Fruit fly (Drosophila melanogaster) whole organism, wandering third instar larva: ENCODE results near the gene Ythdf.

ENCODE experiments used
- CG32264 ChIP-seq: fragments of 200-800 bp; sonication (Bioruptor generic); optimal IDR thresholded peaks from 2 replicates; lab custom pipeline; 2016; ENCODE audit warnings: missing biosample characterization, missing genetic modification characterization
- GATAd ChIP-seq: sonication (Bioruptor generic); optimal IDR thresholded peaks from 2 replicates; lab custom pipeline; 2016; ENCODE audit warnings: missing biosample characterization, missing genetic modification characterization
- HLH106 ChIP-seq: fragments of 200-800 bp; optimal IDR thresholded peaks from 3 replicates; lab custom pipeline; 2019; ENCODE audit warnings: missing biosample characterization, mild to moderate bottlenecking, missing genetic modification characterization, moderate library complexity
- Hnf4 ChIP-seq: fragments of 200-800 bp; sonication (Bioruptor generic); optimal IDR thresholded peaks from 2 replicates; lab custom pipeline; 2016; ENCODE audit warnings: missing biosample characterization, mild to moderate bottlenecking, missing genetic modification characterization
- Hr78 ChIP-seq: fragments of >200 bp; optimal IDR thresholded peaks from 2 replicates; lab custom pipeline; 2017; ENCODE audit warnings: missing biosample characterization, missing genetic modification characterization
- Hr83 ChIP-seq: fragments of 200-300 bp; sonication (Bioruptor generic); optimal IDR thresholded peaks from 2 replicates; lab custom pipeline; 2016; ENCODE audit warnings: missing biosample characterization, mild to moderate bottlenecking, missing genetic modification characterization, moderate library complexity; ENCODE audit not compliant: poor library complexity, severe bottlenecking
- Jra ChIP-seq: sonication (Bioruptor generic); optimal IDR thresholded peaks from 2 replicates; lab custom pipeline; 2016; ENCODE audit warnings: missing biosample characterization, missing genetic modification characterization
- Mio ChIP-seq: sonication (Bioruptor generic); optimal IDR thresholded peaks from 2 replicates; lab custom pipeline; 2016; ENCODE audit warnings: missing biosample characterization, missing genetic modification characterization
- Myc ChIP-seq: fragments of >200 bp; optimal IDR thresholded peaks from 2 replicates; lab custom pipeline; 2017
- N ChIP-seq: fragments of >200 bp; optimal IDR thresholded peaks from 2 replicates; lab custom pipeline; 2018; ENCODE audit warnings: missing biosample characterization, missing external identifiers, missing genetic modification characterization
- OdsH ChIP-seq: fragments of 200-800 bp; sonication (Bioruptor generic); optimal IDR thresholded peaks from 2 replicates; lab custom pipeline; 2016; ENCODE audit warnings: missing biosample characterization, mild to moderate bottlenecking, missing genetic modification characterization
- Sp1 ChIP-seq: fragments of 200-800 bp; sonication (Bioruptor generic); optimal IDR thresholded peaks from 3 replicates; lab custom pipeline; 2019; ENCODE audit warnings: missing biosample characterization, mild to moderate bottlenecking, missing genetic modification characterization, moderate library complexity
- Vsx2 ChIP-seq: fragments of 200-300, 225-300 bp; sonication (Bioruptor generic); optimal IDR thresholded peaks from 2 replicates; lab custom pipeline; 2018; ENCODE audit warnings: missing biosample characterization, missing genetic modification characterization; ENCODE audit not compliant: partially characterized antibody
- br ChIP-seq: fragments of 200-800 bp; sonication (Bioruptor generic); optimal IDR thresholded peaks from 2 replicates; lab custom pipeline; 2016; ENCODE audit warnings: missing biosample characterization, missing genetic modification characterization
- brk ChIP-seq: fragments of 200-800 bp; sonication (Bioruptor generic); optimal IDR thresholded peaks from 2 replicates; lab custom pipeline; 2016; ENCODE audit warnings: missing biosample characterization, mild to moderate bottlenecking, missing genetic modification characterization
- dmrt93B ChIP-seq: fragments of 200-800 bp; sonication (Bioruptor generic); optimal IDR thresholded peaks from 2 replicates; lab custom pipeline; 2018; ENCODE audit warnings: missing biosample characterization, mild to moderate bottlenecking, missing genetic modification characterization
- dsf ChIP-seq: sonication (Bioruptor generic); optimal IDR thresholded peaks from 2 replicates; lab custom pipeline; 2016; ENCODE audit warnings: missing biosample characterization, missing genetic modification characterization, borderline replicate concordance
- ey ChIP-seq: fragments of 200-800 bp; sonication (Bioruptor generic); optimal IDR thresholded peaks from 2 replicates; lab custom pipeline; 2016; ENCODE audit warnings: missing biosample characterization, missing genetic modification characterization
- foxo ChIP-seq, 2 experiments: fragments of 200-800 bp; sonication (Bioruptor generic); optimal IDR thresholded peaks; 2 replicates in 1 of 2; 3 replicates in 1 of 2; lab custom pipeline; 2016 to 2017; ENCODE audit warnings: missing biosample characterization in 2 of 2, missing genetic modification characterization in 2 of 2
- fru ChIP-seq: fragments of 200-800 bp; sonication (Bioruptor generic); optimal IDR thresholded peaks from 3 replicates; lab custom pipeline; 2016; ENCODE audit warnings: missing biosample characterization, mild to moderate bottlenecking, missing genetic modification characterization
- h ChIP-seq: fragments of 200-800 bp; sonication (Bioruptor generic); optimal IDR thresholded peaks from 3 replicates; lab custom pipeline; 2016; ENCODE audit warnings: missing biosample characterization, mild to moderate bottlenecking, missing genetic modification characterization
- lola ChIP-seq: fragments of >200 bp; optimal IDR thresholded peaks from 2 replicates; lab custom pipeline; 2017; ENCODE audit warnings: missing biosample characterization, missing genetic modification characterization
- psq ChIP-seq: fragments of 200-800 bp; sonication (Bioruptor generic); optimal IDR thresholded peaks from 3 replicates; lab custom pipeline; 2017; ENCODE audit warnings: missing biosample characterization, mild to moderate bottlenecking, missing genetic modification characterization, moderate library complexity
- rgr ChIP-seq: fragments of 200-800 bp; sonication (Bioruptor generic); optimal IDR thresholded peaks from 3 replicates; lab custom pipeline; 2016; ENCODE audit warnings: missing biosample characterization, mild to moderate bottlenecking, missing genetic modification characterization
- sv ChIP-seq: fragments of 200-800 bp; sonication (Bioruptor generic); optimal IDR thresholded peaks from 3 replicates; lab custom pipeline; 2016; ENCODE audit warnings: missing biosample characterization, missing genetic modification characterization
- usp ChIP-seq: fragments of >200 bp; optimal IDR thresholded peaks from 2 replicates; lab custom pipeline; 2017; ENCODE audit warnings: missing biosample characterization, missing genetic modification characterization
- woc ChIP-seq: sonication (Bioruptor generic); optimal IDR thresholded peaks from 2 replicates; lab custom pipeline; 2016; ENCODE audit warnings: missing biosample characterization, mild to moderate bottlenecking, missing genetic modification characterization

The Ythdf gene

dm6 chr3R:25049742-25050517, 10.9 kb upstream of the Ythdf start (continued):
- TF ChIP-seq Vsx2 (GFP tag; lab: Kevin White, UChicago) (no peak), OdsH (GFP tag; lab: Kevin White, UChicago) (peak; percentile 16), usp (GFP tag; lab: Kevin White, UChicago) (no peak), lola (GFP tag; lab: Kevin White, UChicago) (no peak), ey (GFP tag; lab: Kevin White, UChicago) (peak; percentile 40), fru (no peak), h (GFP tag; lab: Kevin White, UChicago) (peak; percentile 71), brk (GFP tag; lab: Kevin White, UChicago) (peak; percentile 88)

DNA sequence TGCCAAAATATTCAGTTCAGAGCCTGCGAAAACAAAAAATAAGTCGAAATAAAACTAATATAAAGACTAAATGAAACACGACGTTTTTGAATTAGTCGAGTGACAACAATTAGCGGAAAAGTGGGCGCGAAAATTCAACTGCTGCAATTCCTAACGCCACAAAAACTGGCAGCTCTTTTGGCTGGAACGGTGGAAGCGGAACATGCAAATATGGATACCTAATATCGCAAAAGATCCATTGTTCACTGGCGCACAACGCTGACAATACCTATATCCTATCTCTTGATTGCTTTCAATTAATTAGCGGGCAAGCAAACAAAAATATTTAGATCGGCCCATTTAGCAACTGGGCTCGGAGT, 10.3 kb upstream of the Ythdf start, which contains the start of gene CG11791:
CG11791 (plus strand) TSS at position 234 of the 359 bp plus-strand sequence.
- TF ChIP-seq Myc (lab: Kevin White, UChicago), result peak; percentile 46
- no peak for TF ChIP-seq br (GFP tag; lab: Kevin White, UChicago)
- no peak for TF ChIP-seq HLH106 (tag; lab: Kevin White, UChicago)
- no peak for TF ChIP-seq Hr78 (GFP tag; lab: Kevin White, UChicago)

DNA sequence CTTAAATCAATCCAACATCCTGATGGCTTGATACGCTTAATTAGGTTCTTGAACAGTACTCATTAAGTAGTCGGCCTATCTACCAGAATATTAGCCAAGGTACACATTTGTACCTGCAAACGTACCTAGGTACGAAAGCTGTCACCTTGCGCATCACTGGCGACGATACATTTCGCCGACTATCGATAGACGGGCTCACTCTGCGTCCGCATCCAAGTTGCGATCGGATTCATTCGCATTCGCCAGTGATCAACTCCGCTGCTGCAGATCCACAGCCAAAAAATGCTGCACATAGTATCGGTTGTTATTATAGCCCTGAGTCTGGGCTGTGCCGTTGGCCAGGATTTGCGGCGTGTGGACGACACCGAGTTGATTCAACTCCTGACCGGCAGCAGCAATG, 8.5 kb upstream of the Ythdf start, which contains the start of gene CG11790:
CG11790 (plus strand) TSS at position 203 of the 400 bp plus-strand sequence.
- TF ChIP-seq Myc (lab: Kevin White, UChicago) (peak; percentile 92), Jra (GFP tag; lab: Kevin White, UChicago) (peak; percentile 31), woc (peak; percentile 90), dsf (GFP tag; lab: Kevin White, UChicago) (no peak), ey (GFP tag; lab: Kevin White, UChicago) (no peak), foxo (GFP tag; optimal IDR thresholded peaks at IDR 0.05; lab: Kevin White, UChicago) (no peak), Hr83 (GFP tag; lab: Kevin White, UChicago) (peak; percentile 19), usp (GFP tag; lab: Kevin White, UChicago) (no peak), Vsx2 (GFP tag; lab: Kevin White, UChicago) (no peak)

DNA sequence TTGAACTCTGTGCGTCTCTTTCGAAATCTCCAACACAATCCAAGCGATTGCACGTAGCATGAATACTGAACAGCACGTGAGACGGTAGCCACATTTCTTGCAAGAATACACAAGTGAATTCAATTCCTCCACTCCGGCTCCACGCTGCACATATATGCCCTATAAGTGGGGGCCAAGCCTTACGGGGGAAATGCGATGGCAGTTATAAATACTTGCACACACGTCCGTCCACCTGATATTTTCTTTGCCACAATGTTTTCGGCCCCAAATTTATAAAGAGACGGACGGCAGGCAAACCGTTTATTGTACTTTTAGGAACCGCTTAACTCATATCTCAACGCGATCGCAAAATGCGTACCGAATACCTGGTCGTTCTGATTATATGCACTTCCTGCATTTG, 7.0 kb upstream of the Ythdf start, which contains the start of gene CG11786:
CG11786 (plus strand) TSS at position 301 of the 400 bp plus-strand sequence.
- TF ChIP-seq Sp1 (GFP tag; lab: Kevin White, UChicago) (no peak), Mio (GFP tag; lab: Kevin White, UChicago) (no peak), GATAd (GFP tag; lab: Kevin White, UChicago) (no peak), Hnf4 (no peak), h (GFP tag; lab: Kevin White, UChicago) (no peak), CG32264 (GFP tag; lab: Kevin White, UChicago) (no peak), dmrt93B (GFP tag; lab: Kevin White, UChicago) (no peak), rgr (no peak), sv (GFP tag; lab: Kevin White, UChicago) (no peak)

dm6 chr3R:25044816-25045551, 5.9 kb upstream of the Ythdf start, which contains the start of gene 5PtaseI:
Gene 5PtaseI, minus strand, starts transcription at chr3R:25045151.
- no peak for TF ChIP-seq br (GFP tag; lab: Kevin White, UChicago)
- no peak for TF ChIP-seq psq (GFP tag; lab: Kevin White, UChicago)
- TF ChIP-seq Hr78 (GFP tag; lab: Kevin White, UChicago), result no peak
- TF ChIP-seq ey (GFP tag; lab: Kevin White, UChicago), result no peak
- no peak for TF ChIP-seq lola (GFP tag; lab: Kevin White, UChicago)

DNA sequence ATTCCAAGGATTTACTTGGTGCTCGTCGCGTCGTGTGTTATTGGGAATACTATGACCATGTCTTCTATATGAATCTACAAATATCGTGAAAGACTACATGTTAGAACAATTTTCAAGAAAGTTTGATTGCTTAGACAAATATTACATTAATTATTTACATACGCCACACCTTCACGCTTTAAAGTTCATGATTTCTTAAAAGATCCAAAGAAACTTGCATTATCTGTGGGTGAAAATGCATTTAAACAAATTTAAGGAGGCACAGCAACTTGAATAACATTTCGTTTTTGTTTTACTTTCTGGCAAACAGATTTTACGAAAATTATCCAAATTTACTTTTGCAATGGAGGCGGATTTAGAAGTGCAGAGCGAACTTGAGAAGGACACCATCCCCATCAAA, 2.4 kb downstream of the Ythdf start, which contains the start of gene CG31115:
CG31115 (plus strand) TSS at position 301 of the 400 bp plus-strand sequence.
- TF ChIP-seq N (GFP tag; lab: Kevin White, UChicago), result no peak
- TF ChIP-seq GATAd (GFP tag; lab: Kevin White, UChicago), result no peak
- TF ChIP-seq fru, result no peak
- no peak for TF ChIP-seq Mio (GFP tag; lab: Kevin White, UChicago)
- TF ChIP-seq foxo (GFP tag; optimal IDR thresholded peaks at IDR 0.05; lab: Kevin White, UChicago), result no peak
